Fruit fly (Drosophila melanogaster) whole organism, prepupa: ENCODE data around the gene CG11768.

Experiments
- CG10669 ChIP-seq: fragments of 200-800 bp; sonication (Bioruptor generic); optimal IDR thresholded peaks from 3 replicates; lab custom pipeline; 2018; ENCODE audit warnings: missing biosample characterization, mild to moderate bottlenecking, missing genetic modification characterization, moderate library complexity
- CG11294 ChIP-seq: fragments of 200-800 bp; sonication (Bioruptor generic); IDR thresholded peaks from 2 replicates; pipeline ENCODE4 v1.3.6; 2022; ENCODE audit warnings: missing biosample characterization, missing genetic modification characterization
- CG1621 ChIP-seq: fragments of 200-800 bp; sonication (Bioruptor generic); optimal IDR thresholded peaks from 3 replicates; lab custom pipeline; 2018; ENCODE audit warnings: missing biosample characterization, mild to moderate bottlenecking, missing genetic modification characterization
- CG16779 ChIP-seq: fragments of 200-800 bp; sonication (Bioruptor generic); optimal IDR thresholded peaks from 3 replicates; lab custom pipeline; 2017; ENCODE audit warnings: missing biosample characterization, mild to moderate bottlenecking, missing genetic modification characterization
- CG3032 ChIP-seq: fragments of 200-800 bp; optimal IDR thresholded peaks from 2 replicates; lab custom pipeline; 2019; ENCODE audit warnings: missing biosample characterization, mild to moderate bottlenecking, missing genetic modification characterization, moderate library complexity
- CG34406 ChIP-seq: fragments of 200-800 bp; sonication (Bioruptor generic); optimal IDR thresholded peaks from 3 replicates; lab custom pipeline; 2016; ENCODE audit warnings: missing biosample characterization, missing genetic modification characterization
- CG4318 ChIP-seq: fragments of 200-800 bp; sonication (Bioruptor generic); optimal IDR thresholded peaks from 3 replicates; lab custom pipeline; 2017; ENCODE audit warnings: missing biosample characterization, mild to moderate bottlenecking, missing genetic modification characterization
- CG6163 ChIP-seq: fragments of 200-800 bp; sonication (Bioruptor generic); IDR thresholded peaks from 3 replicates; pipeline ENCODE4 v1.3.6; 2022; ENCODE audit warnings: missing biosample characterization, missing genetic modification characterization
- Hr39 ChIP-seq: fragments of 200-800 bp; sonication (Bioruptor generic); optimal IDR thresholded peaks from 2 replicates; lab custom pipeline; 2016; ENCODE audit warnings: missing biosample characterization, missing genetic modification characterization
- cyc ChIP-seq: fragments of 200-800 bp; sonication (Bioruptor generic); optimal IDR thresholded peaks from 3 replicates; lab custom pipeline; 2016; ENCODE audit warnings: missing biosample characterization, missing genetic modification characterization
- eg ChIP-seq: fragments of 200-800 bp; sonication (Bioruptor generic); IDR thresholded peaks from 3 replicates; pipeline ENCODE4 v1.3.6; 2022; ENCODE audit warnings: missing biosample characterization, missing genetic modification characterization
- salr ChIP-seq, 2 experiments: fragments of 200-800 bp; sonication (Bioruptor generic); optimal IDR thresholded peaks; 3 replicates each; lab custom pipeline; 2016 to 2018; ENCODE audit warnings: missing biosample characterization in 2 of 2, missing genetic modification characterization in 2 of 2, mild to moderate bottlenecking in 1 of 2
- svp ChIP-seq: fragments of 200-800 bp; sonication (Bioruptor generic); peaks from one replicate; lab custom pipeline; 2016; ENCODE audit warnings: missing biosample characterization, missing genetic modification characterization

dm6 chr3R:8740118-8740517, 27.9 kb downstream of the CG11768 start:
- no peak for TF ChIP-seq CG10669 (GFP tag; lab: Kevin White, UChicago)
- no peak for TF ChIP-seq CG3032 (tag; lab: Kevin White, UChicago)
- no peak for TF ChIP-seq CG34406
- TF ChIP-seq CG16779 (tag; lab: Kevin White, UChicago), result no peak
- no peak for TF ChIP-seq CG6163
- no peak for TF ChIP-seq CG11294 (GFP tag; lab: Robert Waterston, UW)
- no peak for TF ChIP-seq salr (GFP tag; optimal IDR thresholded peaks at IDR 0.05; lab: Kevin White, UChicago)
- peak; percentile 74 for TF ChIP-seq svp
- TF ChIP-seq Hr39 (GFP tag; lab: Kevin White, UChicago), result no peak
- no peak for TF ChIP-seq cyc (GFP tag; lab: Kevin White, UChicago)
- no peak for TF ChIP-seq CG4318 (GFP tag; lab: Kevin White, UChicago)
- TF ChIP-seq eg (GFP tag; lab: Robert Waterston, UW), result no peak
- no peak for TF ChIP-seq CG1621 (tag; lab: Kevin White, UChicago)
